Fruit fly (Drosophila melanogaster) whole organism, embryonic: Measurements from ENCODE around the gene CG42764.

Source experiments
- Aef1 ChIP-seq: fragments of 200-800 bp; sonication (Bioruptor generic); IDR thresholded peaks from 3 replicates; pipeline ENCODE4 v1.3.6; 2022; ENCODE audit warnings: missing biosample characterization, missing genetic modification characterization
- Asciz ChIP-seq: fragments of 200-800 bp; sonication (Bioruptor generic); optimal IDR thresholded peaks from 2 replicates; lab custom pipeline; 2017; ENCODE audit warnings: missing biosample characterization, mild to moderate bottlenecking, missing genetic modification characterization, missing genetic modification reagents
- Bdp1 ChIP-seq: fragments of 200-800 bp; sonication (Bioruptor generic); optimal IDR thresholded peaks from 3 replicates; lab custom pipeline; 2016; ENCODE audit warnings: missing biosample characterization, missing genetic modification characterization
- Bgb ChIP-seq: fragments of 200-800 bp; sonication (Bioruptor generic); IDR thresholded peaks from 2 replicates; pipeline ENCODE4 v1.3.6; 2022; ENCODE audit warnings: missing biosample characterization, missing genetic modification characterization; ENCODE audit not compliant: partially characterized antibody
- BtbVII ChIP-seq: fragments of 200-800 bp; sonication (Bioruptor generic); optimal IDR thresholded peaks from 3 replicates; lab custom pipeline; 2017; ENCODE audit warnings: missing biosample characterization, mild to moderate bottlenecking, missing genetic modification characterization
- CG11093 ChIP-seq: fragments of 200-800 bp; sonication (Bioruptor generic); IDR thresholded peaks from 3 replicates; pipeline ENCODE4 v1.3.6; 2022; ENCODE audit warnings: missing biosample characterization, missing genetic modification characterization
- CG11247 ChIP-seq: fragments of 200-800 bp; sonication (Bioruptor generic); IDR thresholded peaks from 2 replicates; pipeline ENCODE4 v1.3.6; 2022; ENCODE audit warnings: missing biosample characterization, missing genetic modification characterization
- CG11695 ChIP-seq: fragments of 200-800 bp; sonication (Bioruptor generic); IDR thresholded peaks from 3 replicates; pipeline ENCODE4 v1.3.6; 2022; ENCODE audit warnings: missing biosample characterization, missing genetic modification characterization
- CG14710 ChIP-seq: fragments of 200-800 bp; sonication (Bioruptor generic); optimal IDR thresholded peaks from 3 replicates; lab custom pipeline; 2019; ENCODE audit warnings: missing biosample characterization, mild to moderate bottlenecking, missing genetic modification characterization, moderate library complexity
- CG15073 ChIP-seq: fragments of 200-800 bp; sonication (Bioruptor generic); optimal IDR thresholded peaks from 2 replicates; lab custom pipeline; 2016; ENCODE audit warnings: missing biosample characterization, missing genetic modification characterization
- CG15601 ChIP-seq: fragments of 200-800 bp; sonication (Bioruptor generic); optimal IDR thresholded peaks from 3 replicates; lab custom pipeline; 2019; ENCODE audit warnings: missing biosample characterization, mild to moderate bottlenecking, missing genetic modification characterization, moderate library complexity
- CG1603 ChIP-seq: fragments of 200-800 bp; sonication (Bioruptor generic); optimal IDR thresholded peaks from 2 replicates; lab custom pipeline; 2019; ENCODE audit warnings: missing biosample characterization, mild to moderate bottlenecking, missing genetic modification characterization, moderate library complexity
- CG17186 ChIP-seq: fragments of 200-800 bp; sonication (Bioruptor generic); optimal IDR thresholded peaks from 3 replicates; lab custom pipeline; 2017; ENCODE audit warnings: missing biosample characterization, missing genetic modification reagents, missing genetic modification characterization
- CG17568 ChIP-seq: fragments of 200-800 bp; sonication (Bioruptor generic); optimal IDR thresholded peaks from 2 replicates; lab custom pipeline; 2018; ENCODE audit warnings: missing biosample characterization, mild to moderate bottlenecking, missing genetic modification characterization, moderate library complexity
- CG2712 ChIP-seq: fragments of 200-800 bp; optimal IDR thresholded peaks from 3 replicates; lab custom pipeline; 2019; ENCODE audit warnings: missing biosample characterization, mild to moderate bottlenecking, missing genetic modification characterization, moderate library complexity
- CG30403 ChIP-seq: fragments of 200-800 bp; sonication (Bioruptor generic); optimal IDR thresholded peaks from 3 replicates; lab custom pipeline; 2016; ENCODE audit warnings: missing biosample characterization, missing genetic modification characterization
- CG31365 ChIP-seq: fragments of 200-800 bp; sonication (Bioruptor generic); optimal IDR thresholded peaks from 2 replicates; lab custom pipeline; 2018; ENCODE audit warnings: missing biosample characterization, mild to moderate bottlenecking, missing genetic modification characterization
- CG34376 ChIP-seq: fragments of 200-800 bp; sonication (Bioruptor generic); optimal IDR thresholded peaks from 2 replicates; lab custom pipeline; 2018; ENCODE audit warnings: missing biosample characterization, mild to moderate bottlenecking, missing genetic modification characterization
- CG34422 ChIP-seq: fragments of 200-800 bp; sonication (Bioruptor generic); IDR thresholded peaks from 3 replicates; pipeline ENCODE4 v1.3.6; 2022; ENCODE audit warnings: missing biosample characterization, missing genetic modification characterization
- CG3726 ChIP-seq: fragments of 200-800 bp; sonication (Bioruptor generic); IDR thresholded peaks from 3 replicates; pipeline ENCODE4, ENCODE4 v1.3.6; 2022; ENCODE audit warnings: missing biosample characterization, missing genetic modification characterization
- CG4360 ChIP-seq: fragments of 200-800 bp; sonication (Bioruptor generic); IDR thresholded peaks from 2 replicates; pipeline ENCODE4 v1.3.6; 2022; ENCODE audit warnings: missing biosample characterization, missing genetic modification characterization
- CG6654 ChIP-seq: fragments of 200-800 bp; sonication (Bioruptor generic); optimal IDR thresholded peaks from 2 replicates; lab custom pipeline; 2017; ENCODE audit warnings: missing biosample characterization, mild to moderate bottlenecking, missing genetic modification characterization
- CG6765 ChIP-seq: fragments of 200-800 bp; sonication (Bioruptor generic); optimal IDR thresholded peaks from 3 replicates; lab custom pipeline; 2017; ENCODE audit warnings: missing biosample characterization, mild to moderate bottlenecking, missing genetic modification characterization
- CG6813 ChIP-seq: fragments of 200-800 bp; sonication (Bioruptor generic); optimal IDR thresholded peaks from 2 replicates; lab custom pipeline; 2017; ENCODE audit warnings: missing biosample characterization, missing genetic modification characterization, mild to moderate bottlenecking, moderate library complexity, missing genetic modification reagents
- CG7745 ChIP-seq: fragments of 200-800 bp; sonication (Bioruptor generic); optimal IDR thresholded peaks from 2 replicates; lab custom pipeline; 2018; ENCODE audit warnings: missing biosample characterization, mild to moderate bottlenecking, missing genetic modification characterization, moderate library complexity
- Ets65A ChIP-seq: fragments of 200-800 bp; sonication (Bioruptor generic); peaks from one replicate; lab custom pipeline; 2016; ENCODE audit warnings: missing biosample characterization, missing genetic modification characterization
- Hmr ChIP-seq: fragments of 200-800 bp; sonication (Bioruptor generic); optimal IDR thresholded peaks from 3 replicates; lab custom pipeline; 2017; ENCODE audit warnings: mild to moderate bottlenecking, missing biosample characterization, missing genetic modification reagents, missing genetic modification characterization
- Hr78 ChIP-seq, 2 experiments: fragments of 200-800 bp in 1 of 2; fragments of >200 bp in 1 of 2; sonication (Bioruptor generic) in 1 of 2; optimal IDR thresholded peaks; 2 replicates each; lab custom pipeline; 2017 to 2019; ENCODE audit warnings: missing biosample characterization in 2 of 2, missing genetic modification characterization in 2 of 2, mild to moderate bottlenecking in 1 of 2, moderate library complexity in 1 of 2
- Lpt ChIP-seq: fragments of >200 bp; optimal IDR thresholded peaks from 2 replicates; lab custom pipeline; 2018; ENCODE audit warnings: missing biosample characterization, missing genetic modification characterization
- Myb ChIP-seq: fragments of 200-800 bp; sonication (Bioruptor generic); optimal IDR thresholded peaks from 2 replicates; lab custom pipeline; 2016; ENCODE audit warnings: missing biosample characterization, missing genetic modification characterization
- Sox102F ChIP-seq: fragments of 200-800 bp; sonication (Bioruptor generic); optimal IDR thresholded peaks from 2 replicates; lab custom pipeline; 2018; ENCODE audit warnings: missing biosample characterization, mild to moderate bottlenecking, missing genetic modification characterization, moderate library complexity
- Spps ChIP-seq: fragments of 200-800 bp; sonication (Bioruptor generic); optimal IDR thresholded peaks from 2 replicates; lab custom pipeline; 2018; ENCODE audit warnings: missing biosample characterization, mild to moderate bottlenecking, missing genetic modification characterization
- Tbp ChIP-seq: fragments of >200 bp; optimal IDR thresholded peaks from 2 replicates; lab custom pipeline; 2018; ENCODE audit warnings: missing biosample characterization, missing genetic modification characterization
- bigmax ChIP-seq: fragments of 200-800 bp; sonication (Bioruptor generic); optimal IDR thresholded peaks from 2 replicates; lab custom pipeline; 2018; ENCODE audit warnings: missing biosample characterization, mild to moderate bottlenecking, missing genetic modification characterization
- bowl ChIP-seq: fragments of 200-800 bp; sonication (Bioruptor generic); IDR thresholded peaks from 2 replicates; pipeline ENCODE4 v1.3.6; 2022; ENCODE audit warnings: missing biosample characterization, missing genetic modification characterization
- cato ChIP-seq: fragments of 200-800 bp; sonication (Bioruptor generic); optimal IDR thresholded peaks from 2 replicates; lab custom pipeline; 2016; ENCODE audit warnings: missing biosample characterization, missing genetic modification characterization, borderline replicate concordance
- chif ChIP-seq, 2 experiments: fragments of 200-800 bp; sonication (Bioruptor generic); optimal IDR thresholded peaks; 3 replicates each; lab custom pipeline; 2016; ENCODE audit warnings: missing biosample characterization in 2 of 2, missing genetic modification characterization in 2 of 2
- corto ChIP-seq: fragments of 200-800 bp; sonication (Bioruptor generic); optimal IDR thresholded peaks from 2 replicates; lab custom pipeline; 2016; ENCODE audit warnings: missing biosample characterization, mild to moderate bottlenecking, missing genetic modification characterization, moderate library complexity
- croc ChIP-seq: fragments of 200-800 bp; sonication (Bioruptor generic); conservative IDR thresholded peaks from 3 replicates; pipeline ENCODE4 v1.3.6; 2022; ENCODE audit warnings: missing biosample characterization, missing genetic modification characterization
- en ChIP-seq: fragments of 200-800 bp; sonication (Bioruptor generic); optimal IDR thresholded peaks from 2 replicates; lab custom pipeline; 2016; ENCODE audit warnings: missing biosample characterization, missing genetic modification characterization
- eve ChIP-seq, 2 experiments: fragments of >200 bp; optimal IDR thresholded peaks; 2 replicates each; lab custom pipeline; 2017; ENCODE audit warnings: missing biosample characterization in 2 of 2, missing genetic modification characterization in 2 of 2
- gsb-n ChIP-seq: fragments of 200-800 bp; sonication (Bioruptor generic); optimal IDR thresholded peaks from 3 replicates; lab custom pipeline; 2018; ENCODE audit warnings: missing biosample characterization, mild to moderate bottlenecking, missing genetic modification characterization
- jing ChIP-seq: fragments of 200-800 bp; sonication (Bioruptor generic); optimal IDR thresholded peaks from 2 replicates; lab custom pipeline; 2018; ENCODE audit warnings: missing biosample characterization, mild to moderate bottlenecking, missing genetic modification characterization
- p53 ChIP-seq: fragments of 200-800 bp; sonication (Bioruptor generic); optimal IDR thresholded peaks from 2 replicates; lab custom pipeline; 2016; ENCODE audit warnings: missing biosample characterization, missing genetic modification characterization
- pho ChIP-seq: fragments of 200-800 bp; sonication (Bioruptor generic); optimal IDR thresholded peaks from 2 replicates; lab custom pipeline; 2016; ENCODE audit warnings: missing biosample characterization, missing genetic modification characterization
- shn ChIP-seq: fragments of 200-800 bp; sonication (Bioruptor generic); optimal IDR thresholded peaks from 3 replicates; lab custom pipeline; 2016; ENCODE audit warnings: missing biosample characterization, missing genetic modification characterization
- slp2 ChIP-seq: fragments of 200-800 bp; sonication (Bioruptor generic); optimal IDR thresholded peaks from 2 replicates; lab custom pipeline; 2016; ENCODE audit warnings: missing biosample characterization, missing genetic modification characterization
- sob ChIP-seq: fragments of 200-800 bp; sonication (Bioruptor generic); IDR thresholded peaks from 2 replicates; pipeline ENCODE4 v1.3.6; 2022; ENCODE audit warnings: missing biosample characterization, missing genetic modification characterization
- sqz ChIP-seq: fragments of 200-800 bp; sonication (Bioruptor generic); optimal IDR thresholded peaks from 3 replicates; lab custom pipeline; 2018; ENCODE audit warnings: missing biosample characterization, mild to moderate bottlenecking, missing genetic modification characterization
- tgo ChIP-seq: fragments of 200-800 bp; sonication (Bioruptor generic); IDR thresholded peaks from 3 replicates; pipeline ENCODE4 v1.3.6; 2022; ENCODE audit warnings: missing biosample characterization, missing genetic modification characterization
- vfl ChIP-seq: fragments of 200-800 bp; sonication (Bioruptor generic); optimal IDR thresholded peaks from 2 replicates; lab custom pipeline; 2016; ENCODE audit warnings: missing biosample characterization, missing genetic modification characterization
- zen2 ChIP-seq: fragments of 200-800 bp; sonication (Bioruptor generic); IDR thresholded peaks from 3 replicates; pipeline ENCODE4 v1.3.6; 2022; ENCODE audit warnings: missing biosample characterization, missing genetic modification characterization; ENCODE audit not compliant: partially characterized antibody

The CG42764 gene

dm6 chr3L:20508136-20508635, 42.3 kb upstream of the CG42764 start (continued):
- TF ChIP-seq corto (GFP tag; lab: Kevin White, UChicago) (peak; percentile 31), Ets65A (GFP tag; lab: Kevin White, UChicago) (peak; percentile 99), gsb-n (tag; lab: Kevin White, UChicago) (peak; percentile 76), sob (GFP tag; lab: Robert Waterston, UW) (peak; percentile 96), CG15073 (GFP tag; lab: Kevin White, UChicago) (peak; percentile 23), zen2 (no peak), vfl (GFP tag; lab: Kevin White, UChicago) (peak; percentile 92), Aef1 (GFP tag; lab: Robert Waterston, UW) (peak; percentile 93), p53 (peak; percentile 80), chif (GFP tag; optimal IDR thresholded peaks at IDR 0.05; lab: Kevin White, UChicago) (peak; percentile 90 to 94), CG11093 (peak; percentile 91), CG17186 (peak; percentile 38), Sox102F (GFP tag; lab: Kevin White, UChicago) (peak; percentile 88), CG4360 (GFP tag; lab: Robert Waterston, UW) (0 out of 2 replicates have a peak, but pooled peaks have one; percentile 12), Hmr (GFP tag; lab: Kevin White, UChicago) (peak; percentile 97), slp2 (GFP tag; lab: Kevin White, UChicago) (peak; percentile 88), CG11695 (GFP tag; lab: Robert Waterston, UW) (peak; percentile 93), Spps (peak; percentile 66), Myb (GFP tag; lab: Kevin White, UChicago) (peak; percentile 79), CG2712 (tag; lab: Kevin White, UChicago) (peak; percentile 89), Lpt (GFP tag; lab: Kevin White, UChicago) (no peak), shn (GFP tag; lab: Kevin White, UChicago) (peak; percentile 86), Bdp1 (GFP tag; lab: Kevin White, UChicago) (peak; percentile 78), croc (peak; percentile 84), CG34422 (GFP tag; lab: Robert Waterston, UW) (peak; percentile 93), jing (GFP tag; lab: Kevin White, UChicago) (peak; percentile 80), CG17568 (GFP tag; lab: Kevin White, UChicago) (peak; percentile 86), Hr78 (GFP tag; optimal IDR thresholded peaks at IDR 0.05; lab: Kevin White, UChicago) (peak in 1 of 2 experiments; percentile 58), Bgb (GFP tag; lab: Robert Waterston, UW) (peak; percentile 65), CG31365 (tag; lab: Kevin White, UChicago) (peak; percentile 78), tgo (peak; percentile 95), Tbp (no peak), sqz (peak; percentile 65), Asciz (GFP tag; lab: Kevin White, UChicago) (peak; percentile 81), CG34376 (GFP tag; lab: Kevin White, UChicago) (peak; percentile 96), CG6813 (peak; percentile 92)

DNA sequence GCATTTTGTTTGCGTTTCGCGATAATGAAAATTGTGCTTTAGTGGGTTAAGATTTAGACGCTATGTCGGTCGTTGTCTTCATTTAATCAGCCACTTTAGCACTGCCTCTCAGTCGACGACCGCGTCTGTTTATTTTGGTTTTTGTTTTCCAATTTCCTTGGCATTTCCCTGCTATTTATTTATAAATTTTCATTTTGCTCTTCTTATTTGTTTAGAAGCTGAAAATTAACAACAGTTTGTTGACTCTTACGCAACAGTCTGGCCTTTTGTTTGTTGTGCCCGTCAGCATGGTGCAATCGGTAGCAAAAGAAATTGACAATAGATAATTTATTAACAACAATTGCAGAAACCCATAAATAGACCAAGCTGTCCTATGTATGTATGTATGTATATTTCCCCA, 41.7 kb upstream of the CG42764 start:
- TF ChIP-seq CG3726 (GFP tag; lab: Robert Waterston, UW) (no peak), CG14710 (tag; lab: Kevin White, UChicago) (peak; percentile 10), CG30403 (GFP tag; lab: Kevin White, UChicago) (no peak), CG15601 (peak; percentile 28), CG6654 (GFP tag; lab: Kevin White, UChicago) (no peak), CG6765 (no peak), bigmax (GFP tag; lab: Kevin White, UChicago) (no peak), eve (GFP tag; optimal IDR thresholded peaks at IDR 0.05; lab: Kevin White, UChicago) (no peak), bowl (GFP tag; lab: Robert Waterston, UW) (0 out of 2 replicates have a peak, but pooled peaks have one; percentile 12), cato (no peak), pho (no peak), CG1603 (tag; lab: Kevin White, UChicago) (no peak), CG7745 (tag; lab: Kevin White, UChicago) (peak; percentile 37), BtbVII (no peak), en (GFP tag; lab: Kevin White, UChicago) (no peak), CG11247 (no peak)
